Fruit fly (Drosophila melanogaster) whole organism, wandering third instar larva: ENCODE results near the gene Pkc98E.

Experiments
- Abd-B ChIP-seq: fragments of >200 bp; optimal IDR thresholded peaks from 2 replicates; lab custom pipeline; 2017; ENCODE audit warnings: missing biosample characterization, missing genetic modification characterization
- CG32264 ChIP-seq: fragments of 200-800 bp; sonication (Bioruptor generic); optimal IDR thresholded peaks from 2 replicates; lab custom pipeline; 2016; ENCODE audit warnings: missing biosample characterization, missing genetic modification characterization
- CG9705 ChIP-seq: fragments of 200-800 bp; sonication (Bioruptor generic); optimal IDR thresholded peaks from 2 replicates; lab custom pipeline; 2018; ENCODE audit warnings: missing biosample characterization, mild to moderate bottlenecking, missing genetic modification characterization
- Dfd ChIP-seq: fragments of >200 bp; optimal IDR thresholded peaks from 2 replicates; lab custom pipeline; 2017; ENCODE audit warnings: missing biosample characterization, missing genetic modification characterization
- Dif ChIP-seq: fragments of 200-275, 200-300 bp; sonication (Bioruptor generic); optimal IDR thresholded peaks from 2 replicates; lab custom pipeline; 2018; ENCODE audit warnings: missing biosample characterization, missing genetic modification characterization; ENCODE audit not compliant: partially characterized antibody
- GATAd ChIP-seq: sonication (Bioruptor generic); optimal IDR thresholded peaks from 2 replicates; lab custom pipeline; 2016; ENCODE audit warnings: missing biosample characterization, missing genetic modification characterization
- HLH106 ChIP-seq: fragments of 200-800 bp; optimal IDR thresholded peaks from 3 replicates; lab custom pipeline; 2019; ENCODE audit warnings: missing biosample characterization, mild to moderate bottlenecking, missing genetic modification characterization, moderate library complexity
- Hnf4 ChIP-seq: fragments of 200-800 bp; sonication (Bioruptor generic); optimal IDR thresholded peaks from 2 replicates; lab custom pipeline; 2016; ENCODE audit warnings: missing biosample characterization, mild to moderate bottlenecking, missing genetic modification characterization
- Hr83 ChIP-seq: fragments of 200-300 bp; sonication (Bioruptor generic); optimal IDR thresholded peaks from 2 replicates; lab custom pipeline; 2016; ENCODE audit warnings: missing biosample characterization, mild to moderate bottlenecking, missing genetic modification characterization, moderate library complexity; ENCODE audit not compliant: poor library complexity, severe bottlenecking
- Jra ChIP-seq: sonication (Bioruptor generic); optimal IDR thresholded peaks from 2 replicates; lab custom pipeline; 2016; ENCODE audit warnings: missing biosample characterization, missing genetic modification characterization
- Mio ChIP-seq: sonication (Bioruptor generic); optimal IDR thresholded peaks from 2 replicates; lab custom pipeline; 2016; ENCODE audit warnings: missing biosample characterization, missing genetic modification characterization
- Myc ChIP-seq: fragments of >200 bp; optimal IDR thresholded peaks from 2 replicates; lab custom pipeline; 2017
- N ChIP-seq: fragments of >200 bp; optimal IDR thresholded peaks from 2 replicates; lab custom pipeline; 2018; ENCODE audit warnings: missing biosample characterization, missing external identifiers, missing genetic modification characterization
- OdsH ChIP-seq: fragments of 200-800 bp; sonication (Bioruptor generic); optimal IDR thresholded peaks from 2 replicates; lab custom pipeline; 2016; ENCODE audit warnings: missing biosample characterization, mild to moderate bottlenecking, missing genetic modification characterization
- Rel ChIP-seq, 2 experiments: fragments of 200-800 bp; sonication (Bioruptor generic) in 1 of 2; optimal IDR thresholded peaks; 2 replicates in 1 of 2; 3 replicates in 1 of 2; lab custom pipeline; 2016 to 2019; ENCODE audit warnings: mild to moderate bottlenecking in 2 of 2, missing biosample characterization in 2 of 2, missing genetic modification characterization in 2 of 2, moderate library complexity in 1 of 2
- Sp1 ChIP-seq: fragments of 200-800 bp; sonication (Bioruptor generic); optimal IDR thresholded peaks from 3 replicates; lab custom pipeline; 2019; ENCODE audit warnings: missing biosample characterization, mild to moderate bottlenecking, missing genetic modification characterization, moderate library complexity
- Vsx2 ChIP-seq: fragments of 200-300, 225-300 bp; sonication (Bioruptor generic); optimal IDR thresholded peaks from 2 replicates; lab custom pipeline; 2018; ENCODE audit warnings: missing biosample characterization, missing genetic modification characterization; ENCODE audit not compliant: partially characterized antibody
- br ChIP-seq: fragments of 200-800 bp; sonication (Bioruptor generic); optimal IDR thresholded peaks from 2 replicates; lab custom pipeline; 2016; ENCODE audit warnings: missing biosample characterization, missing genetic modification characterization
- brk ChIP-seq: fragments of 200-800 bp; sonication (Bioruptor generic); optimal IDR thresholded peaks from 2 replicates; lab custom pipeline; 2016; ENCODE audit warnings: missing biosample characterization, mild to moderate bottlenecking, missing genetic modification characterization
- dl ChIP-seq, 2 experiments: fragments of 175-275, 200-275 bp in 1 of 2; fragments of 200-275 bp in 1 of 2; sonication (Bioruptor generic); optimal IDR thresholded peaks; lab custom pipeline; 2018; ENCODE audit warnings: mild to moderate bottlenecking in 2 of 2, missing biosample characterization in 2 of 2, missing genetic modification characterization in 2 of 2, moderate library complexity in 2 of 2; ENCODE audit not compliant: partially characterized antibody in 2 of 2, insufficient read depth in 1 of 2
- dmrt93B ChIP-seq: fragments of 200-800 bp; sonication (Bioruptor generic); optimal IDR thresholded peaks from 2 replicates; lab custom pipeline; 2018; ENCODE audit warnings: missing biosample characterization, mild to moderate bottlenecking, missing genetic modification characterization
- dsf ChIP-seq: sonication (Bioruptor generic); optimal IDR thresholded peaks from 2 replicates; lab custom pipeline; 2016; ENCODE audit warnings: missing biosample characterization, missing genetic modification characterization, borderline replicate concordance
- ey ChIP-seq: fragments of 200-800 bp; sonication (Bioruptor generic); optimal IDR thresholded peaks from 2 replicates; lab custom pipeline; 2016; ENCODE audit warnings: missing biosample characterization, missing genetic modification characterization
- foxo ChIP-seq, 2 experiments: fragments of 200-800 bp; sonication (Bioruptor generic); optimal IDR thresholded peaks; 2 replicates in 1 of 2; 3 replicates in 1 of 2; lab custom pipeline; 2016 to 2017; ENCODE audit warnings: missing biosample characterization in 2 of 2, missing genetic modification characterization in 2 of 2
- fru ChIP-seq: fragments of 200-800 bp; sonication (Bioruptor generic); optimal IDR thresholded peaks from 3 replicates; lab custom pipeline; 2016; ENCODE audit warnings: missing biosample characterization, mild to moderate bottlenecking, missing genetic modification characterization
- h ChIP-seq: fragments of 200-800 bp; sonication (Bioruptor generic); optimal IDR thresholded peaks from 3 replicates; lab custom pipeline; 2016; ENCODE audit warnings: missing biosample characterization, mild to moderate bottlenecking, missing genetic modification characterization
- jim ChIP-seq: fragments of 175-275, 200-325 bp; sonication (Bioruptor generic); optimal IDR thresholded peaks from 2 replicates; lab custom pipeline; 2016; ENCODE audit warnings: missing biosample characterization, mild to moderate bottlenecking, missing genetic modification characterization
- pan ChIP-seq: fragments of >200 bp; optimal IDR thresholded peaks from 2 replicates; lab custom pipeline; 2017
- psq ChIP-seq: fragments of 200-800 bp; sonication (Bioruptor generic); optimal IDR thresholded peaks from 3 replicates; lab custom pipeline; 2017; ENCODE audit warnings: missing biosample characterization, mild to moderate bottlenecking, missing genetic modification characterization, moderate library complexity
- rgr ChIP-seq: fragments of 200-800 bp; sonication (Bioruptor generic); optimal IDR thresholded peaks from 3 replicates; lab custom pipeline; 2016; ENCODE audit warnings: missing biosample characterization, mild to moderate bottlenecking, missing genetic modification characterization
- sage ChIP-seq: fragments of 200-800 bp; sonication (Bioruptor generic); optimal IDR thresholded peaks from 2 replicates; lab custom pipeline; 2016; ENCODE audit warnings: missing biosample characterization, mild to moderate bottlenecking, missing genetic modification characterization
- sv ChIP-seq: fragments of 200-800 bp; sonication (Bioruptor generic); optimal IDR thresholded peaks from 3 replicates; lab custom pipeline; 2016; ENCODE audit warnings: missing biosample characterization, missing genetic modification characterization
- tai ChIP-seq: sonication (Bioruptor generic); optimal IDR thresholded peaks from 2 replicates; lab custom pipeline; 2016; ENCODE audit warnings: missing biosample characterization, missing genetic modification characterization
- usp ChIP-seq: fragments of >200 bp; optimal IDR thresholded peaks from 2 replicates; lab custom pipeline; 2017; ENCODE audit warnings: missing biosample characterization, missing genetic modification characterization
- woc ChIP-seq: sonication (Bioruptor generic); optimal IDR thresholded peaks from 2 replicates; lab custom pipeline; 2016; ENCODE audit warnings: missing biosample characterization, mild to moderate bottlenecking, missing genetic modification characterization

Pkc98E gene

dm6 chr3R:29038960-29039581 is at the start of gene Pkc98E, which contains the start of gene Slu7:
Gene Pkc98E, plus strand, starts transcription at chr3R:29039156.
Gene Slu7, minus strand, starts transcription at chr3R:29039071.
- TF ChIP-seq OdsH (peak; percentile 49), usp (no peak), Rel (GFP tag; optimal IDR thresholded peaks at IDR 0.05; lab: Kevin White, UChicago) (no peak), Rel (tag; optimal IDR thresholded peaks at IDR 0.05; lab: Kevin White, UChicago) (peak; percentile 39), Myc (peak; percentile 22), h (GFP tag; lab: Kevin White, UChicago) (peak; percentile 85), CG9705 (GFP tag; lab: Kevin White, UChicago) (peak; percentile 56), dl (GFP tag; optimal IDR thresholded peaks at IDR 0.05; lab: Kevin White, UChicago; ENCODE audit: insufficient read depth in 1 of 2, partially characterized antibody in 2 of 2) (no peak), Hr83 (peak; percentile 91), tai (no peak), Vsx2 (no peak), Abd-B (GFP tag; lab: Kevin White, UChicago) (no peak), N (GFP tag; lab: Kevin White, UChicago) (peak; percentile 73), CG32264 (GFP tag; lab: Kevin White, UChicago) (peak; percentile 62), brk (GFP tag; lab: Kevin White, UChicago) (no peak), foxo (GFP tag; optimal IDR thresholded peaks at IDR 0.05; lab: Kevin White, UChicago) (peak; percentile 3 to 79), HLH106 (peak; percentile 45), jim (no peak), woc (GFP tag; lab: Kevin White, UChicago) (peak; percentile 18), GATAd (GFP tag; lab: Kevin White, UChicago) (peak; percentile 51), fru (GFP tag; lab: Kevin White, UChicago) (peak; percentile 64), Jra (GFP tag; lab: Kevin White, UChicago) (peak; percentile 55), br (GFP tag; lab: Kevin White, UChicago) (peak; percentile 75), Mio (GFP tag; lab: Kevin White, UChicago) (peak; percentile 58), rgr (GFP tag; lab: Kevin White, UChicago) (peak; percentile 76), sage (GFP tag; lab: Kevin White, UChicago) (peak; percentile 76), Sp1 (GFP tag; lab: Kevin White, UChicago) (peak; percentile 58), dsf (GFP tag; lab: Kevin White, UChicago) (peak; percentile 18), psq (GFP tag; lab: Kevin White, UChicago) (peak; percentile 18), pan (no peak), dmrt93B (GFP tag; lab: Kevin White, UChicago) (peak; percentile 52), Hnf4 (GFP tag; lab: Kevin White, UChicago) (peak; percentile 87), Dif (GFP tag; lab: Kevin White, UChicago) (no peak), ey (GFP tag; lab: Kevin White, UChicago) (peak; percentile 57), sv (GFP tag; lab: Kevin White, UChicago) (peak; percentile 6)

DNA sequence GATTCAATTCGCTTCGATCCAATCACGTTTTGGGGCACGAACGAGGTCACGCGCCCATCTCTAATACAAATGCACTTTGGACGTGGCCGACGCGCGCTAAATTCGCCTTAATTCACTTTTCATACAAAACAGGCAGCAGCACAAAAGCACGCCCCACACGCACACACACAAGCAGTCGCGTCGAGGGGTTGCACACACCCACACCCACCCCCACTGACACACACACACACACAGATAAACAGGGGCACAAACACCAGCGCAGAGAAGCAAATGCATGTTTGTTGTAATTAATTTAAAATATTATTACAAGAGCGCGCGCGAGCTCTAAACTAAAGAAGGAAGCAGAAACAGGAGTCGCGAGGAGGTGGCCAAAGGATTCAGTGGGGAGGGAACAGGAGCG is 49.6 kb upstream of the Pkc98E start:
- TF ChIP-seq Dfd (GFP tag; lab: Kevin White, UChicago) (peak; percentile 60), Mio (GFP tag; lab: Kevin White, UChicago) (no peak), brk (GFP tag; lab: Kevin White, UChicago) (no peak), jim (no peak), Dif (GFP tag; lab: Kevin White, UChicago) (no peak)

dm6 chr3R:28990695-28991094 is 48.3 kb upstream of the Pkc98E start:
- TF ChIP-seq Vsx2 (peak; percentile 20), pan (no peak)

DNA sequence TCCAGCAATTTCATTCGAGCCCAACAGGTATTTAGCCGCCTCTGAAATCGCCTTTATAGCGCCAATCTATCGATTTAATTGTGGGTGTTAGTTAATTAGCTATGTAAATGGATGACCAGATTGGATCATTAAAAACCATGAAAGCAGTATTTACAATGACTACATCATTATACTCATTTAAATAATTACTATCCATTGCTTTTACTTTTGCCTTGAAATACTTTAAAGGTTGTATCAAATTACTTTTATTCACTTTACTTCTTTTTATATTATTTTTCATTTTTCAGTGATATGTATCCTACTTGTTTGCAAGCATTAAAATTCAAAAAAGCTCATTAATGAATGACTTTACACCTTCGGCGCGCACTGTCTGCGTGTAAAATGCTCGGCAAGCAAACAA is 40.0 kb upstream of the Pkc98E start:
- TF ChIP-seq Vsx2 (no peak), HLH106 (peak; percentile 29), foxo (GFP tag; optimal IDR thresholded peaks at IDR 0.05; lab: Kevin White, UChicago) (peak in 1 of 2 experiments; percentile 11), dsf (GFP tag; lab: Kevin White, UChicago) (no peak), fru (GFP tag; lab: Kevin White, UChicago) (peak; percentile 9), CG9705 (GFP tag; lab: Kevin White, UChicago) (no peak)
